Fruit fly (Drosophila melanogaster): ENCODE results near the gene CG18744.
A peak's percentile ranks its signal among the peaks of the same experiment; 100 is the strongest.

CG18744 gene

dm6 chr3R:7804332-7804731, 5.8 kb upstream of the CG18744 start, which contains the start of gene CG18268:
Gene CG18268, minus strand, starts transcription at chr3R:7804432.
- TF ChIP-seq CG10348 (GFP tag; IDR thresholded peaks at IDR 0.05), result no peak
- no peak for TF ChIP-seq EcR (GFP tag; optimal IDR thresholded peaks at IDR 0.05)
- TF ChIP-seq CG17806 (tag; optimal IDR thresholded peaks at IDR 0.05), result no peak
- TF ChIP-seq CG34367 (tag; optimal IDR thresholded peaks at IDR 0.05), result no peak
- no peak for TF ChIP-seq CG8301 (tag; optimal IDR thresholded peaks at IDR 0.05)
- no peak for TF ChIP-seq Pif1B (GFP tag; optimal IDR thresholded peaks at IDR 0.05)
- TF ChIP-seq Ets98B (GFP tag; IDR thresholded peaks at IDR 0.05), result no peak
- no peak for TF ChIP-seq CG12605 (GFP tag; IDR thresholded peaks at IDR 0.05)
- no peak for TF ChIP-seq CG8159 (tag; optimal IDR thresholded peaks at IDR 0.05)
- TF ChIP-seq CG13204 (GFP tag; optimal IDR thresholded peaks at IDR 0.05), result no peak
- TF ChIP-seq rn (GFP tag; IDR thresholded peaks at IDR 0.05), result no peak
- no peak for TF ChIP-seq CG15710 (tag; optimal IDR thresholded peaks at IDR 0.05)
- TF ChIP-seq CG4496 (GFP tag; IDR thresholded peaks at IDR 0.05), result no peak
- no peak for TF ChIP-seq Pif1A (GFP tag; optimal IDR thresholded peaks at IDR 0.05)
- no peak for TF ChIP-seq Snoo (tag; optimal IDR thresholded peaks at IDR 0.05)
- no peak for TF ChIP-seq fd96Ca (GFP tag; IDR thresholded peaks at IDR 0.05)
- no peak for TF ChIP-seq D1 (tag; optimal IDR thresholded peaks at IDR 0.05)
- no peak for TF ChIP-seq gl (tag; optimal IDR thresholded peaks at IDR 0.05)

DNA sequence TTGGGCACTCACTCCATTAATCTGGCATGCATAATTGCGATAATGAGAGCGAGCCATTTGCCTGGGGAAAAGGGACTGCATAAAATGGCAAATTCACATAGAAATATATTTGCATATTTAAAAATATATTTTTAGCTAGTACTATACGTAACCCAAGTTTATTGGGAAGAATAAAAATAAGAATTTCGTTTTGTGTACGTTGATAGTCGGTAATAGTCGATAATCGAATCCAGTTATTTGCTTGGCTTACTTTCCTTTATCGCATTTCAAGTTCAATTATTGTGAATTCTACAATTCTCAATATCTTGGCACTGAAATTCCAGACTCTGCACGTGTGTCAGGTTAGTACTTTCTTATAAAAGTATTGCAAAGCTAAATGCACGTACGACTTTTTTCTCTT, 4.1 kb upstream of the CG18744 start, which contains the start of gene CG3014:
TSS of gene CG3014 (minus strand) at position 101 of the 400 bp plus-strand sequence.
- TF ChIP-seq CG17806 (tag; optimal IDR thresholded peaks at IDR 0.05) (no peak), CG32121 (GFP tag; IDR thresholded peaks at IDR 0.05) (no peak)

DNA sequence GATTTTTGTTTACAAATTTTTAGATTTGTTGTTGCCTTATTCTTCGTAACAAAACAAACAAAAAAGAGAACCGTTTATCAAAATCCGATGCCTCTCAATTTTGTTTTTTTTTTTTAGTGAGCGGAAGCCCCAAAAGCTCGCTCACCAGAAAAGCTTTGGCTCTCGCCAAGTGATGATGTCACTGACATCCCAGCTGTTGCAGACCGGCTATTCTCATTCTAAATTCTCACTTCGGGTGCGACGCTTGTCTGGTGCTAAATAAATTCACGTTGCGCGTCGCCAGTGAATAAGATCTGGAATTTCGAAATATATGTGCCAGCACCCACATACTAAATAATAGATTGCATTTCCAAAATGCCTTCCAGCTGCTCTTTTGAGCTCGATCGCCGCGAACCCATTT, 4.7 kb downstream of the CG18744 start, which contains the start of gene CG2641:
TSS of gene CG2641 (plus strand) at position 215 of the 400 bp plus-strand sequence.
- TF ChIP-seq CG13204 (GFP tag; optimal IDR thresholded peaks at IDR 0.05), result peak; percentile 43
- peak; percentile 87 for TF ChIP-seq Ets98B (GFP tag; IDR thresholded peaks at IDR 0.05)
- peak; percentile 53 for TF ChIP-seq CG14655 (GFP tag; optimal IDR thresholded peaks at IDR 0.05)
- TF ChIP-seq Snoo (tag; optimal IDR thresholded peaks at IDR 0.05), result no peak
- TF ChIP-seq CG15710 (tag; optimal IDR thresholded peaks at IDR 0.05), result no peak
- peak; percentile 54 for TF ChIP-seq Pif1A (GFP tag; optimal IDR thresholded peaks at IDR 0.05)
- peak; percentile 86 for TF ChIP-seq CG32121 (GFP tag; IDR thresholded peaks at IDR 0.05)
- no peak for TF ChIP-seq CG17806 (tag; optimal IDR thresholded peaks at IDR 0.05)
- TF ChIP-seq CG9948 (tag; optimal IDR thresholded peaks at IDR 0.05), result no peak
- no peak for TF ChIP-seq D1 (tag; optimal IDR thresholded peaks at IDR 0.05)
- TF ChIP-seq rn (GFP tag; IDR thresholded peaks at IDR 0.05), result no peak
- TF ChIP-seq CG12605 (GFP tag; IDR thresholded peaks at IDR 0.05), result peak; percentile 93
- TF ChIP-seq EcR (GFP tag; optimal IDR thresholded peaks at IDR 0.05), result peak; percentile 77
- no peak for TF ChIP-seq CG8301 (tag; optimal IDR thresholded peaks at IDR 0.05)
- peak; percentile 53 for TF ChIP-seq Pif1B (GFP tag; optimal IDR thresholded peaks at IDR 0.05)
- TF ChIP-seq CG8159 (tag; optimal IDR thresholded peaks at IDR 0.05), result peak; percentile 36
- peak; percentile 90 for TF ChIP-seq CG4496 (GFP tag; IDR thresholded peaks at IDR 0.05)
- no peak for TF ChIP-seq CG10348 (GFP tag; IDR thresholded peaks at IDR 0.05)
- peak; percentile 69; the same call in 2 of the 3 replicates for TF ChIP-seq fd96Ca (GFP tag; IDR thresholded peaks at IDR 0.05)
- TF ChIP-seq CG34367 (tag; optimal IDR thresholded peaks at IDR 0.05), result peak; percentile 52
- peak; percentile 63 for TF ChIP-seq gl (tag; optimal IDR thresholded peaks at IDR 0.05)

- TF ChIP-seq Snoo (tag; optimal IDR thresholded peaks at IDR 0.05), result no peak
- no peak for TF ChIP-seq CG32121 (GFP tag; IDR thresholded peaks at IDR 0.05)
- no peak for TF ChIP-seq CG13204 (GFP tag; optimal IDR thresholded peaks at IDR 0.05)
- TF ChIP-seq CG12605 (GFP tag; IDR thresholded peaks at IDR 0.05), result no peak
- no peak for TF ChIP-seq gl (tag; optimal IDR thresholded peaks at IDR 0.05)
- TF ChIP-seq CG9948 (tag; optimal IDR thresholded peaks at IDR 0.05), result no peak
- TF ChIP-seq CG34367 (tag; optimal IDR thresholded peaks at IDR 0.05), result no peak
These were observed 8.0 kb downstream of the CG18744 start, which contains the start of gene CG10086 for dm6 chr3R:7790583-7791034. Gene CG10086, plus strand, starts transcription at chr3R:7790633.

- TF ChIP-seq CG10348 (GFP tag; IDR thresholded peaks at IDR 0.05) (no peak), CG9948 (tag; optimal IDR thresholded peaks at IDR 0.05) (no peak), CG4496 (GFP tag; IDR thresholded peaks at IDR 0.05) (no peak), Pif1A (GFP tag; optimal IDR thresholded peaks at IDR 0.05) (no peak), fd96Ca (GFP tag; IDR thresholded peaks at IDR 0.05) (no peak), Ets98B (GFP tag; IDR thresholded peaks at IDR 0.05) (no peak), CG32121 (GFP tag; IDR thresholded peaks at IDR 0.05) (no peak), EcR (GFP tag; optimal IDR thresholded peaks at IDR 0.05) (no peak), CG34367 (tag; optimal IDR thresholded peaks at IDR 0.05) (no peak), CG8301 (tag; optimal IDR thresholded peaks at IDR 0.05) (no peak), rn (GFP tag; IDR thresholded peaks at IDR 0.05) (no peak), D1 (tag; optimal IDR thresholded peaks at IDR 0.05) (no peak), gl (tag; optimal IDR thresholded peaks at IDR 0.05) (no peak), CG15710 (tag; optimal IDR thresholded peaks at IDR 0.05) (no peak), Snoo (tag; optimal IDR thresholded peaks at IDR 0.05) (no peak), CG17806 (tag; optimal IDR thresholded peaks at IDR 0.05) (no peak), CG12605 (GFP tag; IDR thresholded peaks at IDR 0.05) (no peak)
These were observed 8.5 kb downstream of the CG18744 start, which contains the start of gene CG18746 for dm6 chr3R:7790087-7790486. Gene CG18746, minus strand, starts transcription at chr3R:7790187.

DNA sequence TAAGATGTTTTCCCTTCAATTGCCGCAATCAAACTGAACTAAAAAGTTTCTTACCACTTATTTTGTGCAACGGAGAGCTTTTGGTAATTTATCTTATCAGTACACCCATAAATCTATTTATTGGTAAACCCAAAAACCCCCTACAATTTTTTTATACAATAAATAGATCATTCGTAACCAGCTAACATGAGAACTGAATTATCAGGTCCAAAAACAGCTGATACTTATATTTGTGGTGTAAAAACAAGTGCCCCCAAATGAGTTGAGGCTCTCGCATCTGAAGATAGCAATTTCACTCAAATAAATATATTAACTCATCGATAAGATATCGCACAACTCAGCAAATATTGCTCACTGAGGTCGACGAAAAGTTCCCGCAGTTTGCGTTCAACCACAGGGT, 10.7 kb downstream of the CG18744 start, which contains the start of gene CG18748:
TSS of gene CG18748 (minus strand) at position 25 of the 400 bp plus-strand sequence.
- no peak for TF ChIP-seq CG8159 (tag; optimal IDR thresholded peaks at IDR 0.05)
- TF ChIP-seq Ets98B (GFP tag; IDR thresholded peaks at IDR 0.05), result no peak
- TF ChIP-seq fd96Ca (GFP tag; IDR thresholded peaks at IDR 0.05), result no peak
- no peak for TF ChIP-seq rn (GFP tag; IDR thresholded peaks at IDR 0.05)
- no peak for TF ChIP-seq Pif1A (GFP tag; optimal IDR thresholded peaks at IDR 0.05)
- TF ChIP-seq Snoo (tag; optimal IDR thresholded peaks at IDR 0.05), result no peak
- no peak for TF ChIP-seq D1 (tag; optimal IDR thresholded peaks at IDR 0.05)
- no peak for TF ChIP-seq CG10348 (GFP tag; IDR thresholded peaks at IDR 0.05)
- TF ChIP-seq CG13204 (GFP tag; optimal IDR thresholded peaks at IDR 0.05), result no peak
- TF ChIP-seq EcR (GFP tag; optimal IDR thresholded peaks at IDR 0.05), result no peak
- no peak for TF ChIP-seq CG12605 (GFP tag; IDR thresholded peaks at IDR 0.05)
- TF ChIP-seq CG4496 (GFP tag; IDR thresholded peaks at IDR 0.05), result no peak
- no peak for TF ChIP-seq Pif1B (GFP tag; optimal IDR thresholded peaks at IDR 0.05)
- no peak for TF ChIP-seq CG15710 (tag; optimal IDR thresholded peaks at IDR 0.05)
- no peak for TF ChIP-seq gl (tag; optimal IDR thresholded peaks at IDR 0.05)
- no peak for TF ChIP-seq CG14655 (GFP tag; optimal IDR thresholded peaks at IDR 0.05)
- no peak for TF ChIP-seq CG17806 (tag; optimal IDR thresholded peaks at IDR 0.05)
- no peak for TF ChIP-seq CG8301 (tag; optimal IDR thresholded peaks at IDR 0.05)
